Worm (Caenorhabditis elegans): ENCODE data around the gene C50B8.4.

DNA sequence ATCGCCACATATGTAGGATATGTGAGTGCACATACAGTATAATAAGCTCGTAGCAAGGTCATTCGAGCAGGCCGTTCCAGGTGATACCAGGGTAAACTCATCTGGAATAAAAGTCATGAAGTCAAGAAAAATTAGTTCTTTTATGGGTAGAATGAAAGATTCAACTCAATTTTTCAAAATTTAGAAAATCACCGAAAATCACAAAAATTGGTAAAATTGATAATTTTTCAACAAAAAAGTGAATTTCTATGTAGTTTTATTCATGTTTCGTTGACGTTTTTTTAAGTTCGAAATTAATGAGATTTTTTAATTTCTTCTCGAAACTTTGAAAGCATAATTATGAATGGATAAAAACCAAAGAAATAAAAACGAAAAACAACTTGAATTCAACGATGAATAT lies 49.9 kb downstream of the C50B8.4 start, which contains the start of gene F53F4.16:
- TF ChIP-seq fkh-10 (GFP tag; optimal IDR thresholded peaks at IDR 0.05) (no peak), lin-11 (tag; optimal IDR thresholded peaks at IDR 0.05) (no peak), zip-5 (tag; optimal IDR thresholded peaks at IDR 0.05) (no peak), K09A11.1 (tag; optimal IDR thresholded peaks at IDR 0.05; ENCODE audit: insufficient read depth) (no peak), ceh-48 (tag; optimal IDR thresholded peaks at IDR 0.05) (no peak), ahr-1 (tag; optimal IDR thresholded peaks at IDR 0.05) (no peak), syd-9 (tag; optimal IDR thresholded peaks at IDR 0.05) (no peak), ama-1 (optimal IDR thresholded peaks at IDR 0.05) (no peak), ceh-9 (tag; optimal IDR thresholded peaks at IDR 0.05) (no peak), ceh-45 (GFP tag; IDR thresholded peaks at IDR 0.05) (no peak), hlh-15 (tag; optimal IDR thresholded peaks at IDR 0.05) (no peak), K02D7.2 (tag; optimal IDR thresholded peaks at IDR 0.05) (no peak), che-1 (tag; optimal IDR thresholded peaks at IDR 0.05) (no peak)

Data from whole organism, late embryonic.